Fruit fly (Drosophila melanogaster) whole organism: Measurements from ENCODE around the gene TM9SF3.

ENCODE experiments used
- CG8478 ChIP-seq: fragments of >200 bp; optimal IDR thresholded peaks from 2 replicates; lab custom pipeline; 2018; ENCODE audit warnings: inconsistent platforms
- EcR ChIP-seq, 2 experiments: fragments of >200 bp; optimal IDR thresholded peaks; 2 replicates each; lab custom pipeline; 2017; ENCODE audit warnings: missing biosample characterization in 2 of 2, missing genetic modification characterization in 2 of 2, missing genetic modification reagents in 2 of 2
- pan ChIP-seq: fragments of >200 bp; optimal IDR thresholded peaks from 2 replicates; lab custom pipeline; 2017
- psq ChIP-seq: fragments of >200 bp; optimal IDR thresholded peaks from 2 replicates; lab custom pipeline; 2017
- usp ChIP-seq: fragments of >200 bp; optimal IDR thresholded peaks from 2 replicates; lab custom pipeline; 2017; ENCODE audit warnings: missing biosample characterization, missing genetic modification characterization, mixed read lengths

- TF ChIP-seq psq (lab: Kevin White, UChicago) (no peak), usp (no peak), pan (lab: Kevin White, UChicago) (no peak), EcR (GFP tag; optimal IDR thresholded peaks at IDR 0.05; lab: Kevin White, UChicago) (no peak), CG8478 (no peak)
These were observed 19.5 kb upstream of the TM9SF3 start for dm6 chr3L:5623296-5623695.
